Fruit fly (Drosophila melanogaster): ENCODE results near the gene Jon99Fi.

The Jon99Fi gene

DNA sequence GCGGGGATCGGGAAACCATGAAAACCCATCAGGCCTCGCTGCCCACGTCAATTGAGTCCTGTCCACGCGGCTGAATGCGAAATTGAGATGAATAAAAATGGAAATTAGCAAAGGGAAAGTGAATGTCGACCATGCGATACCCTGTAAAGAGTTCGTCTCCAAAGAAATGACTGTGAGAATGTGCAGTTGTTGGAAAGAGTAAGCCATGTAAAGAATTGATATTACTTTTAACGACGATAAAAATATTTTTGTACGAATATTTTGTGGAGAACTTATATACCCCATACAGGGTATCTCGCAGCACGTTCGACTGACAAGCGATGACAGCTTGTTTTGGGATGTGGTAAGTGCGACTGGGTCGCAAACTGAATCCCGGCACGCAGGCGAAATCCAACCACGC, 12.4 kb downstream of the Jon99Fi start (continued):
- TF ChIP-seq CG14441 (GFP tag; IDR thresholded peaks at IDR 0.05), result peak; percentile 35; the same call in 1 of the 2 replicates
- no peak for TF ChIP-seq MTF-1 (GFP tag; optimal IDR thresholded peaks at IDR 0.05; ENCODE audit: borderline replicate concordance)
- peak; percentile 17 for TF ChIP-seq CG8944 (GFP tag; optimal IDR thresholded peaks at IDR 0.05)
- peak; percentile 10 for TF ChIP-seq Bteb2 (GFP tag; optimal IDR thresholded peaks at IDR 0.05)
- no peak for TF ChIP-seq CG13775 (GFP tag; optimal IDR thresholded peaks at IDR 0.05)
- TF ChIP-seq Mrtf (GFP tag; IDR thresholded peaks at IDR 0.05), result no peak
- no peak for TF ChIP-seq CG13424 (tag; optimal IDR thresholded peaks at IDR 0.05)
- TF ChIP-seq Dip2 (GFP tag; IDR thresholded peaks at IDR 0.05), result no peak
- peak; percentile 30 for TF ChIP-seq Oli (tag; optimal IDR thresholded peaks at IDR 0.05)
- no peak for TF ChIP-seq CG1233 (GFP tag; optimal IDR thresholded peaks at IDR 0.05)
- TF ChIP-seq CG7357 (GFP tag; IDR thresholded peaks at IDR 0.05), result no peak
- TF ChIP-seq nerfin-1 (tag; optimal IDR thresholded peaks at IDR 0.05), result no peak
- TF ChIP-seq bsh (GFP tag; optimal IDR thresholded peaks at IDR 0.05), result peak in 1 of 2 experiments; percentile 49
- no peak for TF ChIP-seq repo (GFP tag; optimal IDR thresholded peaks at IDR 0.05)
- TF ChIP-seq CG15011 (GFP tag; optimal IDR thresholded peaks at IDR 0.05), result no peak
- no peak for TF ChIP-seq Sry-β (GFP tag; optimal IDR thresholded peaks at IDR 0.05)
- no peak for TF ChIP-seq CG6765 (GFP tag; optimal IDR thresholded peaks at IDR 0.05)
- TF ChIP-seq CG30431 (GFP tag; optimal IDR thresholded peaks at IDR 0.05), result peak; percentile 41
- TF ChIP-seq unpg (GFP tag; optimal IDR thresholded peaks at IDR 0.05), result no peak
- no peak for TF ChIP-seq nom (GFP tag; optimal IDR thresholded peaks at IDR 0.05)
- no peak for TF ChIP-seq Hr3 (GFP tag; optimal IDR thresholded peaks at IDR 0.05)
- TF ChIP-seq CG11723 (GFP tag; optimal IDR thresholded peaks at IDR 0.05), result no peak
- peak; percentile 16 for TF ChIP-seq CG16863 (GFP tag; optimal IDR thresholded peaks at IDR 0.05)
- no peak for TF ChIP-seq H2.0 (GFP tag; IDR thresholded peaks at IDR 0.05)
- TF ChIP-seq CG18619 (GFP tag; optimal IDR thresholded peaks at IDR 0.05), result no peak
- TF ChIP-seq phol (tag; optimal IDR thresholded peaks at IDR 0.05), result no peak
- TF ChIP-seq CG11398 (GFP tag; optimal IDR thresholded peaks at IDR 0.05), result no peak
- TF ChIP-seq CG4404 (GFP tag; IDR thresholded peaks at IDR 0.05), result peak; percentile 53; the same call in 1 of the 2 replicates
- TF ChIP-seq psq (GFP tag; optimal IDR thresholded peaks at IDR 0.05), result no peak
- peak; percentile 15 for TF ChIP-seq Chrac-16 (GFP tag; optimal IDR thresholded peaks at IDR 0.05)
- TF ChIP-seq danr (GFP tag; IDR thresholded peaks at IDR 0.05), result no peak
- peak; percentile 44 for TF ChIP-seq CG30403 (GFP tag; optimal IDR thresholded peaks at IDR 0.05)
- TF ChIP-seq mam (GFP tag; optimal IDR thresholded peaks at IDR 0.05), result no peak
- no peak for TF ChIP-seq CG6654 (GFP tag; optimal IDR thresholded peaks at IDR 0.05)
- no peak for TF ChIP-seq Trl (optimal IDR thresholded peaks at IDR 0.05)
- peak; percentile 26 for TF ChIP-seq Trl (GFP tag; optimal IDR thresholded peaks at IDR 0.05)
- no peak for TF ChIP-seq sens-2 (GFP tag; IDR thresholded peaks at IDR 0.05)
- no peak for TF ChIP-seq CG12942 (GFP tag; optimal IDR thresholded peaks at IDR 0.05)
- TF ChIP-seq pum (GFP tag; optimal IDR thresholded peaks at IDR 0.05), result no peak
- TF ChIP-seq CG5953 (GFP tag; IDR thresholded peaks at IDR 0.05), result no peak
- TF ChIP-seq CG4820 (GFP tag; optimal IDR thresholded peaks at IDR 0.05), result peak; percentile 33
- no peak for TF ChIP-seq Side (GFP tag; optimal IDR thresholded peaks at IDR 0.05)
- TF ChIP-seq NFAT (GFP tag; IDR thresholded peaks at IDR 0.05), result 0 out of 2 replicates have a peak, but pooled peaks have one; percentile 4
- TF ChIP-seq dm (GFP tag; optimal IDR thresholded peaks at IDR 0.05), result no peak
- no peak for TF ChIP-seq Elba2 (GFP tag; optimal IDR thresholded peaks at IDR 0.05)
- no peak for TF ChIP-seq stwl (tag; optimal IDR thresholded peaks at IDR 0.05)
- TF ChIP-seq trh (GFP tag; optimal IDR thresholded peaks at IDR 0.05), result no peak
- no peak for TF ChIP-seq Abd-B (GFP tag; optimal IDR thresholded peaks at IDR 0.05)
- peak; percentile 44; the same call in 1 of the 2 replicates for TF ChIP-seq slbo (GFP tag; IDR thresholded peaks at IDR 0.05)
- peak; percentile 42 for TF ChIP-seq nmo (GFP tag; optimal IDR thresholded peaks at IDR 0.05)
- no peak for TF ChIP-seq HLH54F (GFP tag; optimal IDR thresholded peaks at IDR 0.05)
- TF ChIP-seq CG10321 (GFP tag; IDR thresholded peaks at IDR 0.05), result no peak
- no peak for TF ChIP-seq CG10274 (GFP tag; optimal IDR thresholded peaks at IDR 0.05)
